Worm (Caenorhabditis elegans) whole organism, L2 larva: Measurements from ENCODE around the gene C45B11.6.

Experiments
- ceh-82 ChIP-seq: fragments of 150-350 bp; optimal IDR thresholded peaks from 2 replicates; lab custom pipeline; 2014; ENCODE audit warnings: missing biosample characterization, missing genetic modification characterization
- nhr-23 ChIP-seq: fragments of 150-350 bp; optimal IDR thresholded peaks from 2 replicates; lab custom pipeline; 2014; ENCODE audit warnings: missing biosample characterization, missing genetic modification reagents, missing genetic modification characterization
- nhr-6 ChIP-seq: fragments of 150-350 bp; optimal IDR thresholded peaks from 2 replicates; lab custom pipeline; 2014; ENCODE audit warnings: missing biosample characterization, missing genetic modification characterization

DNA sequence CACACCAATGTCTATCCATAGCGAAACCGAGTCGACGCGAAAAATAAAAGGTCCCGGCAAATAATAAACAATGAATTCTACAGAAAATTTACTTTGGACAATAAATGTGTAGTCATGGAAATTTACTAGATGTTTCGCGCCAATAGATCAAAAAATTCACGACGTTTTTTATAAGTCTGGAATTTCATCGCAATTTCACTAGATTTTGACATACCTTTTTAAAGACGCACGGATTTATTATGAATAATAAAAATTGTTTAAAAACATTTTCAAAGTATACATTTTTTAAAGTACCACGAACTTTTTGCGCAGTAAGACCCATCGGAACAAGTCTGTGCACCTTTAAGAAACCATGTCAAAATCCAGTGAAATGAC, 32.1 kb downstream of the C45B11.6 start:
- TF ChIP-seq nhr-23 (tag; lab: Kevin White, UChicago) (no peak), ceh-82 (tag; lab: Kevin White, UChicago) (no peak), nhr-6 (tag; lab: Kevin White, UChicago) (no peak)
